Worm (Caenorhabditis elegans) whole organism, early embryonic: ENCODE measurements around the gene C01C4.2.

Source experiments
- B0310.2 ChIP-seq: sonication (generic microtip); optimal IDR thresholded peaks from 2 replicates; lab custom pipeline; 2016; ENCODE audit warnings: mild to moderate bottlenecking, missing genetic modification characterization, missing compliant biosample characterization
- ama-1 ChIP-seq: fragments of 150-350 bp; optimal IDR thresholded peaks from 2 replicates; lab custom pipeline; 2014
- ceh-13 ChIP-seq: fragments of 200-800 bp; sonication (Bioruptor generic); optimal IDR thresholded peaks from 2 replicates; lab custom pipeline; 2018; ENCODE audit warnings: mild to moderate bottlenecking, missing genetic modification characterization, missing compliant biosample characterization
- ceh-36 ChIP-seq: sonication (generic microtip); optimal IDR thresholded peaks from 2 replicates; lab custom pipeline; 2016; ENCODE audit warnings: missing genetic modification characterization, inconsistent platforms, missing compliant biosample characterization
- ets-7 ChIP-seq: sonication (generic microtip); optimal IDR thresholded peaks from 2 replicates; lab custom pipeline; 2016; ENCODE audit warnings: missing genotype, missing genetic modification characterization, missing compliant biosample characterization
- flt-1 ChIP-seq: fragments of 200-800 bp; sonication (Bioruptor generic); IDR thresholded peaks from 2 replicates; pipeline ENCODE4 v1.3.6; 2022; ENCODE audit warnings: missing genetic modification characterization, missing compliant biosample characterization
- hmbx-1 ChIP-seq: sonication (generic microtip); optimal IDR thresholded peaks from 2 replicates; lab custom pipeline; 2016; ENCODE audit warnings: mild to moderate bottlenecking, missing genetic modification characterization, missing compliant biosample characterization
- hmg-4 ChIP-seq: fragments of 200-800 bp; sonication (Bioruptor generic); optimal IDR thresholded peaks from 2 replicates; lab custom pipeline; 2018; ENCODE audit warnings: mild to moderate bottlenecking, missing genetic modification characterization, missing compliant biosample characterization
- hnd-1 ChIP-seq: sonication (generic microtip); optimal IDR thresholded peaks from 2 replicates; lab custom pipeline; 2016; ENCODE audit warnings: missing genetic modification characterization, missing compliant biosample characterization
- pes-1 ChIP-seq: fragments of 200-800 bp; sonication (Bioruptor generic); IDR thresholded peaks from 2 replicates; pipeline ENCODE4 v1.3.6; 2022; ENCODE audit warnings: missing genetic modification reagents, missing genetic modification characterization, missing compliant biosample characterization
- sea-1 ChIP-seq: fragments of 200-800 bp; sonication (Bioruptor generic); conservative IDR thresholded peaks from 2 replicates; pipeline ENCODE4 v1.3.6; 2022; ENCODE audit warnings: missing genetic modification characterization, missing compliant biosample characterization
- tbx-11 ChIP-seq: fragments of 200-800 bp; sonication (Bioruptor generic); IDR thresholded peaks from 2 replicates; pipeline ENCODE4 v1.3.6; 2022; ENCODE audit warnings: missing genetic modification characterization, missing compliant biosample characterization
- tbx-37 ChIP-seq: fragments of 200-800 bp; sonication (Bioruptor generic); conservative IDR thresholded peaks from 2 replicates; pipeline ENCODE4 v1.3.6; 2022; ENCODE audit warnings: missing genetic modification reagents, missing genetic modification characterization, missing compliant biosample characterization

ce11 chrX:3683060-3683459 is 31.8 kb upstream of the C01C4.2 start:
- TF ChIP-seq ama-1 (lab: Kevin White, UChicago) (no peak), B0310.2 (tag; lab: Kevin White, UChicago) (no peak), ets-7 (tag; lab: Kevin White, UChicago) (no peak), ceh-13 (GFP tag; lab: Kevin White, UChicago) (no peak), flt-1 (no peak), tbx-37 (no peak), hmbx-1 (tag; lab: Kevin White, UChicago) (no peak), ceh-36 (tag; lab: Kevin White, UChicago) (no peak), tbx-11 (GFP tag; lab: Robert Waterston, UW) (no peak), pes-1 (GFP tag; lab: Robert Waterston, UW) (no peak), hmg-4 (GFP tag; lab: Kevin White, UChicago) (peak; percentile 25), sea-1 (GFP tag; lab: Robert Waterston, UW) (no peak), hnd-1 (tag; lab: Kevin White, UChicago) (no peak)
